Fruit fly (Drosophila melanogaster): ENCODE results near the gene tap.
A peak's percentile ranks its signal among the peaks of the same experiment; 100 is the strongest.

Gene tap

dm6 chr3L:17359225-17359773 is at the start of gene tap:
Gene tap (plus strand): TSS chr3L:17359682.
- no peak for TF ChIP-seq CG32772 (GFP tag; IDR thresholded peaks at IDR 0.05)
- TF ChIP-seq Hmx (GFP tag; optimal IDR thresholded peaks at IDR 0.05) = no peak
- no peak for TF ChIP-seq kay (GFP tag; optimal IDR thresholded peaks at IDR 0.05)
- peak; percentile 46; the same call in 1 of the 2 replicates for TF ChIP-seq seq (GFP tag; IDR thresholded peaks at IDR 0.05)
- no peak for TF ChIP-seq Rfx (GFP tag; IDR thresholded peaks at IDR 0.05)
- no peak for TF ChIP-seq CG7372 (GFP tag; IDR thresholded peaks at IDR 0.05)
- no peak for TF ChIP-seq Gsc (GFP tag; IDR thresholded peaks at IDR 0.05)
- TF ChIP-seq slp2 (GFP tag; optimal IDR thresholded peaks at IDR 0.05) = no peak
- peak; percentile 35 for TF ChIP-seq nerfin-1 (tag; optimal IDR thresholded peaks at IDR 0.05)
- no peak for TF ChIP-seq Kr (GFP tag; optimal IDR thresholded peaks at IDR 0.05)
- no peak for TF ChIP-seq B-H1 (GFP tag; IDR thresholded peaks at IDR 0.05)
- no peak for TF ChIP-seq knrl (GFP tag; IDR thresholded peaks at IDR 0.05; ENCODE audit: partially characterized antibody)
- no peak for TF ChIP-seq Gug (GFP tag; IDR thresholded peaks at IDR 0.05)
- no peak for TF ChIP-seq CG8478 (optimal IDR thresholded peaks at IDR 0.05)
- TF ChIP-seq CG17612 (GFP tag; IDR thresholded peaks at IDR 0.05) = no peak
- TF ChIP-seq CG13894 (tag; optimal IDR thresholded peaks at IDR 0.05) = peak; percentile 62
- no peak for TF ChIP-seq ssp (GFP tag; IDR thresholded peaks at IDR 0.05)
- no peak for TF ChIP-seq lab (GFP tag; optimal IDR thresholded peaks at IDR 0.05)
- TF ChIP-seq Usf (GFP tag; optimal IDR thresholded peaks at IDR 0.05) = no peak
- TF ChIP-seq tio (GFP tag; optimal IDR thresholded peaks at IDR 0.05) = no peak
- no peak for TF ChIP-seq pita (GFP tag; optimal IDR thresholded peaks at IDR 0.05)
- TF ChIP-seq Deaf1 (tag; optimal IDR thresholded peaks at IDR 0.05) = no peak
- no peak for TF ChIP-seq Hr3 (GFP tag; optimal IDR thresholded peaks at IDR 0.05)
- peak; percentile 70 for TF ChIP-seq Ets65A (GFP tag)
- no peak for TF ChIP-seq sqz (GFP tag; optimal IDR thresholded peaks at IDR 0.05)
- TF ChIP-seq Chrac-16 (GFP tag; optimal IDR thresholded peaks at IDR 0.05) = no peak
- no peak for TF ChIP-seq ara (GFP tag; IDR thresholded peaks at IDR 0.05)
- TF ChIP-seq CG1602 (GFP tag; optimal IDR thresholded peaks at IDR 0.05) = no peak
- no peak for TF ChIP-seq hth (optimal IDR thresholded peaks at IDR 0.05)
- no peak for TF ChIP-seq CG16779 (GFP tag; IDR thresholded peaks at IDR 0.05)
- no peak for TF ChIP-seq Six4 (GFP tag; optimal IDR thresholded peaks at IDR 0.05)
- peak; percentile 17 for TF ChIP-seq oc (tag; optimal IDR thresholded peaks at IDR 0.05)
- TF ChIP-seq Nf-YB (GFP tag; optimal IDR thresholded peaks at IDR 0.05) = peak; percentile 91
- TF ChIP-seq org-1 (GFP tag; optimal IDR thresholded peaks at IDR 0.05) = no peak
- TF ChIP-seq kni (GFP tag; optimal IDR thresholded peaks at IDR 0.05) = peak; percentile 25
- TF ChIP-seq CG10654 (GFP tag; optimal IDR thresholded peaks at IDR 0.05) = no peak
- no peak for TF ChIP-seq TFAM (GFP tag; optimal IDR thresholded peaks at IDR 0.05)
- no peak for TF ChIP-seq Med (GFP tag)
- TF ChIP-seq gt (GFP tag; IDR thresholded peaks at IDR 0.05) = no peak
- TF ChIP-seq maf-S (GFP tag; optimal IDR thresholded peaks at IDR 0.05) = no peak
- TF ChIP-seq CG6813 (GFP tag; optimal IDR thresholded peaks at IDR 0.05) = no peak
- peak; percentile 79 for TF ChIP-seq Hey (tag; optimal IDR thresholded peaks at IDR 0.05)
- no peak for TF ChIP-seq CG11504 (tag; optimal IDR thresholded peaks at IDR 0.05)
- TF ChIP-seq ATbp (GFP tag; optimal IDR thresholded peaks at IDR 0.05) = no peak
- TF ChIP-seq lilli (GFP tag; optimal IDR thresholded peaks at IDR 0.05) = no peak
- no peak for TF ChIP-seq E2f1 (GFP tag; IDR thresholded peaks at IDR 0.05)
- no peak for TF ChIP-seq Xrp1 (GFP tag; IDR thresholded peaks at IDR 0.05)
- no peak for TF ChIP-seq onecut (GFP tag; IDR thresholded peaks at IDR 0.05)
- TF ChIP-seq sc (optimal IDR thresholded peaks at IDR 0.05) = no peak
- no peak for TF ChIP-seq sc (GFP tag; optimal IDR thresholded peaks at IDR 0.05)
- TF ChIP-seq CG7556 (GFP tag; optimal IDR thresholded peaks at IDR 0.05) = no peak
- no peak for TF ChIP-seq Sin3A (optimal IDR thresholded peaks at IDR 0.05)
- TF ChIP-seq sna (GFP tag; IDR thresholded peaks at IDR 0.05; ENCODE audit: partially characterized antibody) = no peak
- TF ChIP-seq CTCF (GFP tag; optimal IDR thresholded peaks at IDR 0.05) = no peak
